Worm (Caenorhabditis elegans) whole organism, L3 larva: Measurements from ENCODE around the gene oef-1.

Experiments used
- ama-1 ChIP-seq: fragments of 150-350 bp; optimal IDR thresholded peaks from 2 replicates; lab custom pipeline; 2018
- jun-1 ChIP-seq: fragments of 150-350 bp; optimal IDR thresholded peaks from 2 replicates; lab custom pipeline; 2014; ENCODE audit warnings: missing biosample characterization, missing genetic modification reagents, missing genetic modification characterization
- nfya-1 ChIP-seq: sonication (generic microtip); optimal IDR thresholded peaks from 2 replicates; lab custom pipeline; 2017; ENCODE audit warnings: missing genetic modification characterization, mild to moderate bottlenecking, missing compliant biosample characterization, antibody characterized with exemption, moderate library complexity; ENCODE audit not compliant: insufficient read depth
- sea-2 ChIP-seq: fragments of 150-350 bp; sonication (generic microtip); optimal IDR thresholded peaks from 4 replicates; lab custom pipeline; 2014; ENCODE audit warnings: missing biosample characterization, missing genetic modification reagents, missing genetic modification characterization
- zag-1 ChIP-seq: fragments of 150-350 bp; optimal IDR thresholded peaks from 2 replicates; lab custom pipeline; 2014; ENCODE audit warnings: missing biosample characterization, missing genetic modification characterization

DNA sequence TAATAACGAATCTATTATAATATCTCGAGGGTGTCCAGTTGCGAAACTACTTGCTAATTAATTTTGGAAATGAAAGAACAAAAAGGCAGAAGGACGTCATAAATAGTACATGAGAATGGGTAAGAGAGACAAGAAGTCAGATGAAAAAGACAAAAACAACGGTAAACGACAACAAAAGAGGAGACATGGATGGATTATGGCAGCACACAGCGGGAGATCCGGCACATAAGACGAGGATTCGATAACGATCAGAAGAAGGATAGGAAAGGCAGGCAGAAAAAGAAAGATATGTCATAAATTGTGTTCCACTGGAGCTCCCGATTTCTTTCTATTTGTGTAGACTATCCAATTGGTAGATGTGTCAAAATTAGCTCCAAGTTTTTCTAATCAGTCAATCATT, 26.6 kb upstream of the oef-1 start:
- TF ChIP-seq ama-1 (lab: Kevin White, UChicago) (no peak), sea-2 (no peak), jun-1 (tag; lab: Kevin White, UChicago) (no peak), zag-1 (no peak), nfya-1 (tag; lab: Kevin White, UChicago) (no peak)
